Fruit fly (Drosophila melanogaster): Measurements from ENCODE around the gene CG34452.

DNA sequence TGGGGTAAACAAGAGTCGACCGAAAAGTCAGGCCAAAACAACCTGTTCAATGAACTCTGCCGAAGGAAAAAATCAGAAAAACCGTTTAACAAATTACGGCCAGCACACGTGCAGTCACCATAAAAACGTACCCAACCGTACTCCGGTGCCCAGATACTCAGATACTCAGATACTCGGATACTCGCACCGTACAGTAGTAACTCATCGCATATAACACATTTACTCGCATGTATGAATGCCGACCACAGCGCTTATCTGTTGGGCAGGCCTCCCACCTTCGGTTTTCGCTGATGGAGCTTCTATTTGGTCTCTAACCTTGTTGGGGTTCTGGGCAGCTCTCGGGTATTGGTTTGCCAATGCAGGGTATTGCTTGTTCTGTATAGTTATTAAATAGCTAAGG is 32.5 kb upstream of the CG34452 start:
- no peak for TF ChIP-seq CG11762 (GFP tag; optimal IDR thresholded peaks at IDR 0.05; ENCODE audit: insufficient read depth)
- no peak for TF ChIP-seq Eip75B (GFP tag; optimal IDR thresholded peaks at IDR 0.05)
